Worm (Caenorhabditis elegans) whole organism, L1 larva: ENCODE data around the gene C07E3.10.

Experiments
- Y116A8C.19 ChIP-seq: sonication (generic microtip); optimal IDR thresholded peaks from 2 replicates; lab custom pipeline; 2016; ENCODE audit warnings: missing compliant biosample characterization, missing genetic modification characterization, borderline replicate concordance
- alr-1 ChIP-seq: fragments of 200-800 bp; sonication (Bioruptor generic); optimal IDR thresholded peaks from 2 replicates; lab custom pipeline; 2018; ENCODE audit warnings: borderline replicate concordance, mild to moderate bottlenecking, missing genetic modification characterization, missing compliant biosample characterization
- ama-1 ChIP-seq: fragments of 150-350 bp; optimal IDR thresholded peaks from 2 replicates; lab custom pipeline; 2014
- dpl-1 ChIP-seq, 3 experiments: fragments of 150-350 bp in 2 of 3; sonication (generic microtip) in 1 of 3; optimal IDR thresholded peaks; 2 replicates each; lab custom pipeline; 2014 to 2017; ENCODE audit warnings: missing biosample characterization in 3 of 3, missing genetic modification characterization in 3 of 3, missing genetic modification reagents in 3 of 3
- egl-27 ChIP-seq, 2 experiments: fragments of 150-350 bp in 1 of 2; sonication (generic microtip); optimal IDR thresholded peaks; 3 replicates each; lab custom pipeline; 2017 to 2018; ENCODE audit warnings: missing biosample characterization in 2 of 2, missing genetic modification characterization in 2 of 2, missing genetic modification reagents in 2 of 2
- elt-2 ChIP-seq: sonication (generic microtip); optimal IDR thresholded peaks from 2 replicates; lab custom pipeline; 2016; ENCODE audit warnings: missing genetic modification characterization, mild to moderate bottlenecking, inconsistent platforms, missing compliant biosample characterization, missing genetic modification reagents
- lin-14 ChIP-seq: fragments of 200-800 bp; sonication (Bioruptor generic); optimal IDR thresholded peaks from 2 replicates; lab custom pipeline; 2018; ENCODE audit warnings: mild to moderate bottlenecking, missing genetic modification characterization, moderate library complexity, missing compliant biosample characterization
- nhr-12 ChIP-seq: sonication (generic microtip); optimal IDR thresholded peaks from 2 replicates; lab custom pipeline; 2017; ENCODE audit warnings: missing biosample characterization, missing genetic modification characterization
- nhr-237 ChIP-seq: fragments of 150-350 bp; optimal IDR thresholded peaks from 2 replicates; lab custom pipeline; 2014; ENCODE audit warnings: missing biosample characterization, missing genetic modification characterization
- nhr-28 ChIP-seq: fragments of 150-350 bp; optimal IDR thresholded peaks from 2 replicates; lab custom pipeline; 2014; ENCODE audit warnings: missing biosample characterization, missing genetic modification characterization
- nhr-71 ChIP-seq: sonication (generic microtip); optimal IDR thresholded peaks from 2 replicates; lab custom pipeline; 2016; ENCODE audit warnings: mild to moderate bottlenecking, missing genetic modification characterization, moderate library complexity, missing compliant biosample characterization
- nhr-77 ChIP-seq: fragments of 150-350 bp; optimal IDR thresholded peaks from 2 replicates; lab custom pipeline; 2014; ENCODE audit warnings: missing biosample characterization, missing genetic modification characterization
- nhr-85 ChIP-seq: sonication (generic microtip); peaks from one replicate; lab custom pipeline; 2016; ENCODE audit warnings: missing genetic modification characterization, inconsistent platforms, missing compliant biosample characterization
- skn-1 ChIP-seq: fragments of 150-350 bp; optimal IDR thresholded peaks from 2 replicates; lab custom pipeline; 2014; ENCODE audit warnings: missing biosample characterization, missing genetic modification characterization

DNA sequence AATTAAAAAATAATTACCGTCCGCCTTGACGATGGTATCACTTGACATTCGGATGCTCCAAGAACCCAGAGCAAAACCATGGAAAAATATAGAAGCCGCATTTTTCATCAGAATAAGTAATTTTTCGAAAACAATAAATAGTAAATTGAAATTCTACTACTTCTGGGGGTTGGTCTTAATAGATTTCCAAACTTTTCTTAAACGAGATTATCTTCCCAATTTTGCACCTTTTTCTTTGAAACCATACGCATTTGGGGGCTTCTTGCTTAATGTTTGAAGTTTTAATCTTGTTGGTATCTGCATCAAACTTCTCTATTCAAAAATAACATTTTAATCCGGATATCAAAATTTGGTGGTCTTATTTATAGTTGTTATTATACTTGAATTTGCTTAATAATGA is 30.1 kb upstream of the C07E3.10 start, which contains the start of gene gcy-5:
- TF ChIP-seq nhr-12 (tag; lab: Kevin White, UChicago) (no peak), egl-27 (tag; optimal IDR thresholded peaks at IDR 0.05; lab: Kevin White, UChicago) (no peak), dpl-1 (GFP tag; optimal IDR thresholded peaks at IDR 0.05; lab: Kevin White, UChicago) (no peak), nhr-85 (tag; lab: Kevin White, UChicago) (no peak), Y116A8C.19 (no peak), skn-1 (tag; lab: Kevin White, UChicago) (no peak), lin-14 (GFP tag; lab: Kevin White, UChicago) (no peak), elt-2 (tag; lab: Kevin White, UChicago) (no peak), ama-1 (lab: Kevin White, UChicago) (no peak), nhr-71 (no peak), nhr-237 (tag; lab: Kevin White, UChicago) (no peak), alr-1 (no peak), nhr-28 (tag; lab: Kevin White, UChicago) (no peak), nhr-77 (tag; lab: Kevin White, UChicago) (no peak)
